Worm (Caenorhabditis elegans) whole organism, midembryonic: ENCODE measurements around the gene wrt-10.

Experiments used
- T22C8.4 ChIP-seq: fragments of 200-800 bp; sonication (Bioruptor generic); IDR thresholded peaks from 2 replicates; pipeline ENCODE4 v1.3.6; 2022; ENCODE audit warnings: missing genetic modification characterization, missing compliant biosample characterization
- klf-2 ChIP-seq: fragments of 200-800 bp; sonication (Bioruptor generic); conservative IDR thresholded peaks from 2 replicates; pipeline ENCODE4 v1.3.6; 2022; ENCODE audit warnings: missing genetic modification reagents, missing genetic modification characterization, missing compliant biosample characterization
- med-1 ChIP-seq: sonication (generic microtip); optimal IDR thresholded peaks from 2 replicates; lab custom pipeline; 2017; ENCODE audit warnings: missing genetic modification characterization, mild to moderate bottlenecking, missing compliant biosample characterization, antibody characterized with exemption, missing genetic modification reagents; ENCODE audit not compliant: insufficient read depth
- ref-1 ChIP-seq: fragments of 200-800 bp; sonication (Bioruptor generic); conservative IDR thresholded peaks from 2 replicates; pipeline ENCODE4 v1.3.6; 2022; ENCODE audit warnings: missing genetic modification reagents, missing genetic modification characterization, missing compliant biosample characterization

- TF ChIP-seq med-1 (GFP tag; lab: Kevin White, UChicago) (no peak), klf-2 (GFP tag; lab: Robert Waterston, UW) (no peak), ref-1 (no peak), T22C8.4 (GFP tag; lab: Robert Waterston, UW) (no peak)
These were observed 27.1 kb upstream of the wrt-10 start, which contains the start of the genes ZK1290.11 and ZK1290.1 for ce11 chrII:7561494-7561893.
